Worm (Caenorhabditis elegans) whole organism, late embryonic: Measurements from ENCODE around the gene ZK863.1.

Experiments used
- C38D4.7 ChIP-seq: fragments of 200-800 bp; sonication (Bioruptor generic); optimal IDR thresholded peaks from 2 replicates; lab custom pipeline; 2018; ENCODE audit warnings: mild to moderate bottlenecking, missing genetic modification characterization, moderate library complexity, missing compliant biosample characterization
- F13H6.1 ChIP-seq: sonication (generic microtip); optimal IDR thresholded peaks from 2 replicates; lab custom pipeline; 2016; ENCODE audit warnings: missing genetic modification characterization, missing compliant biosample characterization
- Y22D7AL.16 ChIP-seq: sonication (generic microtip); optimal IDR thresholded peaks from 2 replicates; lab custom pipeline; 2016; ENCODE audit warnings: missing genetic modification characterization, missing compliant biosample characterization
- ahr-1 ChIP-seq: sonication (generic microtip); optimal IDR thresholded peaks from 2 replicates; lab custom pipeline; 2016; ENCODE audit warnings: missing genetic modification characterization, missing compliant biosample characterization
- ceh-14 ChIP-seq: sonication (generic microtip); optimal IDR thresholded peaks from 2 replicates; lab custom pipeline; 2016; ENCODE audit warnings: missing genotype, missing genetic modification characterization, missing compliant biosample characterization
- ceh-19 ChIP-seq: fragments of 200-800 bp; sonication (Bioruptor generic); optimal IDR thresholded peaks from 2 replicates; lab custom pipeline; 2018; ENCODE audit warnings: mild to moderate bottlenecking, missing genetic modification characterization, missing compliant biosample characterization
- ceh-22 ChIP-seq: sonication (generic microtip); optimal IDR thresholded peaks from 2 replicates; lab custom pipeline; 2017; ENCODE audit warnings: missing biosample characterization, missing genetic modification characterization
- ceh-30 ChIP-seq: fragments of 150-350 bp; optimal IDR thresholded peaks from 2 replicates; lab custom pipeline; 2014; ENCODE audit warnings: missing biosample characterization, missing genetic modification characterization
- ceh-31 ChIP-seq: sonication (generic microtip); optimal IDR thresholded peaks from 2 replicates; lab custom pipeline; 2016; ENCODE audit warnings: missing genetic modification characterization, missing compliant biosample characterization
- ceh-45 ChIP-seq: fragments of 200-800 bp; sonication (Bioruptor generic); IDR thresholded peaks from 2 replicates; pipeline ENCODE4 v1.3.6; 2022; ENCODE audit warnings: missing genetic modification reagents, missing genetic modification characterization, missing compliant biosample characterization
- ceh-48 ChIP-seq: sonication (generic microtip); optimal IDR thresholded peaks from 2 replicates; lab custom pipeline; 2016; ENCODE audit warnings: missing genetic modification characterization, inconsistent platforms, missing compliant biosample characterization
- ceh-9 ChIP-seq: sonication (generic microtip); optimal IDR thresholded peaks from 2 replicates; lab custom pipeline; 2016; ENCODE audit warnings: mild to moderate bottlenecking, missing genetic modification characterization, inconsistent platforms, missing compliant biosample characterization
- dmd-4 ChIP-seq: sonication (generic microtip); optimal IDR thresholded peaks from 2 replicates; lab custom pipeline; 2016; ENCODE audit warnings: borderline replicate concordance, missing genetic modification characterization, missing compliant biosample characterization
- elt-4 ChIP-seq: sonication (generic microtip); optimal IDR thresholded peaks from 2 replicates; lab custom pipeline; 2016; ENCODE audit warnings: missing genetic modification characterization, missing compliant biosample characterization
- ets-4 ChIP-seq: sonication (generic microtip); optimal IDR thresholded peaks from 2 replicates; lab custom pipeline; 2016; ENCODE audit warnings: missing genetic modification characterization, missing compliant biosample characterization
- eyg-1 ChIP-seq: sonication (generic microtip); optimal IDR thresholded peaks from 2 replicates; lab custom pipeline; 2016; ENCODE audit warnings: missing genotype, missing genetic modification characterization, missing compliant biosample characterization
- fax-1 ChIP-seq: sonication (generic microtip); optimal IDR thresholded peaks from 2 replicates; lab custom pipeline; 2016; ENCODE audit warnings: missing genotype, missing genetic modification characterization, missing compliant biosample characterization
- fkh-6 ChIP-seq: sonication (generic microtip); optimal IDR thresholded peaks from 2 replicates; lab custom pipeline; 2016; ENCODE audit warnings: missing genetic modification characterization, missing compliant biosample characterization
- gmeb-2 ChIP-seq: sonication (generic microtip); optimal IDR thresholded peaks from 2 replicates; lab custom pipeline; 2016; ENCODE audit warnings: missing genetic modification characterization, inconsistent platforms, missing compliant biosample characterization
- hlh-13 ChIP-seq: fragments of 200-800 bp; sonication (Bioruptor generic); optimal IDR thresholded peaks from 2 replicates; lab custom pipeline; 2018; ENCODE audit warnings: mild to moderate bottlenecking, missing genetic modification characterization, missing compliant biosample characterization
- hlh-15 ChIP-seq: sonication (generic microtip); optimal IDR thresholded peaks from 2 replicates; lab custom pipeline; 2016; ENCODE audit warnings: missing genetic modification characterization, missing compliant biosample characterization
- hlh-6 ChIP-seq: sonication (generic microtip); optimal IDR thresholded peaks from 2 replicates; lab custom pipeline; 2016; ENCODE audit warnings: missing genotype, missing genetic modification characterization, missing compliant biosample characterization
- madf-2 ChIP-seq: sonication (generic microtip); optimal IDR thresholded peaks from 2 replicates; lab custom pipeline; 2017; ENCODE audit warnings: missing genetic modification characterization, missing compliant biosample characterization
- nfya-1 ChIP-seq: sonication (generic microtip); optimal IDR thresholded peaks from 2 replicates; lab custom pipeline; 2017; ENCODE audit warnings: missing genetic modification characterization, mild to moderate bottlenecking, missing compliant biosample characterization, antibody characterized with exemption, moderate library complexity
- npax-4 ChIP-seq: sonication (generic microtip); optimal IDR thresholded peaks from 2 replicates; lab custom pipeline; 2016; ENCODE audit warnings: missing genetic modification characterization, missing compliant biosample characterization
- odd-2 ChIP-seq: sonication (generic microtip); optimal IDR thresholded peaks from 2 replicates; lab custom pipeline; 2017; ENCODE audit warnings: antibody characterized with exemption, mild to moderate bottlenecking, missing genetic modification characterization, missing compliant biosample characterization
- pat-9 ChIP-seq: fragments of 200-800 bp; sonication (Bioruptor generic); optimal IDR thresholded peaks from 2 replicates; lab custom pipeline; 2018; ENCODE audit warnings: mild to moderate bottlenecking, missing genetic modification characterization, moderate library complexity, missing compliant biosample characterization
- pax-1 ChIP-seq: fragments of 150-350 bp; optimal IDR thresholded peaks from 2 replicates; lab custom pipeline; 2014; ENCODE audit warnings: missing biosample characterization, missing genetic modification characterization
- pha-2 ChIP-seq: sonication (generic microtip); optimal IDR thresholded peaks from 2 replicates; lab custom pipeline; 2017; ENCODE audit warnings: mild to moderate bottlenecking, missing genetic modification characterization, missing compliant biosample characterization
- pha-4 ChIP-seq: fragments of 150-350 bp; optimal IDR thresholded peaks from 2 replicates; lab custom pipeline; 2018; ENCODE audit warnings: missing biosample characterization, missing genetic modification reagents, missing genetic modification characterization
- sdc-2 ChIP-seq: sonication (generic microtip); optimal IDR thresholded peaks from 2 replicates; lab custom pipeline; 2016; ENCODE audit warnings: missing genotype, missing genetic modification characterization, missing compliant biosample characterization
- sox-4 ChIP-seq: sonication (generic microtip); optimal IDR thresholded peaks from 2 replicates; lab custom pipeline; 2017; ENCODE audit warnings: mild to moderate bottlenecking, missing genetic modification characterization, inconsistent platforms, missing compliant biosample characterization
- tbx-7 ChIP-seq: sonication (generic microtip); optimal IDR thresholded peaks from 2 replicates; lab custom pipeline; 2016; ENCODE audit warnings: missing genotype, missing genetic modification characterization, missing compliant biosample characterization
- unc-3 ChIP-seq, 2 experiments: fragments of 200-800 bp in 1 of 2; sonication (Bioruptor generic) in 1 of 2; sonication (generic microtip) in 1 of 2; conservative IDR thresholded peaks in 1 of 2; optimal IDR thresholded peaks in 1 of 2; 2 replicates each; pipeline versions ENCODE4 v1.3.6 to Lab custom; 2016 to 2022; ENCODE audit warnings: missing compliant biosample characterization in 2 of 2, missing genetic modification characterization in 2 of 2, missing genetic modification reagents in 1 of 2
- unc-42 ChIP-seq: sonication (generic microtip); optimal IDR thresholded peaks from 2 replicates; lab custom pipeline; 2016; ENCODE audit warnings: missing genotype, missing genetic modification characterization, missing compliant biosample characterization
- zip-5 ChIP-seq: sonication (generic microtip); optimal IDR thresholded peaks from 2 replicates; lab custom pipeline; 2016; ENCODE audit warnings: missing genetic modification characterization, missing compliant biosample characterization
- ztf-16 ChIP-seq: sonication (generic microtip); optimal IDR thresholded peaks from 2 replicates; lab custom pipeline; 2017; ENCODE audit warnings: missing genetic modification characterization, missing compliant biosample characterization

The ZK863.1 gene

DNA sequence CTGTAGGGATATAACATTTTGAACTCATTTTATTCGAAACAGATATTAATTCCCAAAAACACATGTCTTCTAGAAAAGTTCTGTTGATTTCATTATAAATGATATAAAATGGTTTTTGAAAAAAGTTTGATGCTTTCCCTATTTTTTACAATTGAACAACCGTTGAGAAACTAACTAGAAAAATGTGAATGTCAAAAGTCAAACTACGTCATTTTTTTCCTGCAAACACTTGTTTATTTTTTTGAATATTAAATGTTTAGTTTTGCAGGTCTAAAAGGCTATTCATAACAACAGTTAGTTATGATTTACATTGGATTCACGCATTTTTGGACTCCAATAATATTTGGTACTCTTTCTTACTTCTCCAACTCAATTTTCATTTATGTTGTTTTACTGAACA, 7.1 kb downstream of the ZK863.1 start, which contains the start of gene srj-4:
srj-4 (plus strand) TSS at position 301 of the 400 bp plus-strand sequence.
- TF ChIP-seq pha-4 (tag; lab: Kevin White, UChicago) = no peak
- no peak for TF ChIP-seq nfya-1 (tag; lab: Kevin White, UChicago)
- TF ChIP-seq odd-2 = no peak
- no peak for TF ChIP-seq ceh-48 (tag; lab: Kevin White, UChicago)
- TF ChIP-seq sdc-2 (tag; lab: Kevin White, UChicago) = no peak
- no peak for TF ChIP-seq ceh-45 (GFP tag; lab: Robert Waterston, UW)
- no peak for TF ChIP-seq tbx-7 (tag; lab: Kevin White, UChicago)
- no peak for TF ChIP-seq fkh-6 (tag; lab: Kevin White, UChicago)
- no peak for TF ChIP-seq ceh-14 (tag; lab: Kevin White, UChicago)
- no peak for TF ChIP-seq ztf-16 (tag; lab: Kevin White, UChicago)
- no peak for TF ChIP-seq unc-42 (tag; lab: Kevin White, UChicago)
- TF ChIP-seq ceh-30 (tag; lab: Kevin White, UChicago) = no peak
- no peak for TF ChIP-seq hlh-13 (GFP tag; lab: Kevin White, UChicago)

ce11 chrV:12162220-12162619, 7.8 kb downstream of the ZK863.1 start, which contains the start of gene C27A7.5:
Gene C27A7.5 (minus strand): TSS chrV:12162320.
- TF ChIP-seq hlh-15 (no peak), unc-3 (GFP tag; conservative IDR thresholded peaks at IDR 0.05; lab: Robert Waterston, UW) (no peak), unc-3 (tag; optimal IDR thresholded peaks at IDR 0.05; lab: Kevin White, UChicago) (no peak), Y22D7AL.16 (no peak), ceh-22 (tag; lab: Kevin White, UChicago) (no peak), madf-2 (tag; lab: Kevin White, UChicago) (no peak), dmd-4 (no peak), npax-4 (tag; lab: Kevin White, UChicago) (no peak), hlh-13 (GFP tag; lab: Kevin White, UChicago) (no peak), sdc-2 (tag; lab: Kevin White, UChicago) (no peak), C38D4.7 (GFP tag; lab: Kevin White, UChicago) (no peak), ceh-14 (tag; lab: Kevin White, UChicago) (no peak)
- TF ChIP-seq, all 69 proteins: peak for 0

ce11 chrV:12161157-12161556, 8.9 kb downstream of the ZK863.1 start:
- TF ChIP-seq hlh-13 (GFP tag; lab: Kevin White, UChicago) (no peak), F13H6.1 (tag; lab: Kevin White, UChicago) (no peak)
- TF ChIP-seq, all 69 proteins: peak for 0

ce11 chrV:12159975-12160374, 10.0 kb downstream of the ZK863.1 start:
- no peak for TF ChIP-seq sox-4
- no peak for TF ChIP-seq ceh-31
- no peak for TF ChIP-seq unc-3 (GFP tag; conservative IDR thresholded peaks at IDR 0.05; lab: Robert Waterston, UW)
- TF ChIP-seq unc-3 (tag; optimal IDR thresholded peaks at IDR 0.05; lab: Kevin White, UChicago) = no peak
- no peak for TF ChIP-seq Y22D7AL.16
- no peak for TF ChIP-seq zip-5 (tag; lab: Kevin White, UChicago)
- TF ChIP-seq elt-4 (tag; lab: Kevin White, UChicago) = no peak
- TF ChIP-seq eyg-1 (tag; lab: Kevin White, UChicago) = no peak
- no peak for TF ChIP-seq hlh-13 (GFP tag; lab: Kevin White, UChicago)
- TF ChIP-seq sdc-2 (tag; lab: Kevin White, UChicago) = no peak
- TF ChIP-seq ceh-9 (tag; lab: Kevin White, UChicago) = no peak
- TF ChIP-seq ceh-19 (GFP tag; lab: Kevin White, UChicago) = no peak
- no peak for TF ChIP-seq pax-1
- no peak for TF ChIP-seq fax-1 (tag; lab: Kevin White, UChicago)
- no peak for TF ChIP-seq pat-9
- no peak for TF ChIP-seq ahr-1
- no peak for TF ChIP-seq gmeb-2 (tag; lab: Kevin White, UChicago)
- TF ChIP-seq ets-4 (tag; lab: Kevin White, UChicago) = no peak
- no peak for TF ChIP-seq hlh-6 (tag; lab: Kevin White, UChicago)
- TF ChIP-seq pha-2 (tag; lab: Kevin White, UChicago) = no peak
